Worm (Caenorhabditis elegans): ENCODE measurements around the gene snrp-200.

- TF ChIP-seq him-1 (tag; optimal IDR thresholded peaks at IDR 0.05) (no peak), W03F9.2 (tag; optimal IDR thresholded peaks at IDR 0.05) (no peak), dao-5 (tag; optimal IDR thresholded peaks at IDR 0.05) (no peak)
Observed at ce11 chrII:12711490-12711889, 25.2 kb downstream of the snrp-200 start.

All from whole organism, L4/young adult.